Fruit fly (Drosophila melanogaster) whole organism, embryonic: ENCODE measurements around the gene CG10660.
A peak's percentile ranks its signal among the peaks of the same experiment; 100 is the strongest.

ENCODE experiments used
- Ada2b ChIP-seq: fragments of 200-800 bp; sonication (Bioruptor generic); IDR thresholded peaks from 2 replicates; pipeline ENCODE4 v1.3.6; 2022; ENCODE audit warnings: missing biosample characterization, missing genetic modification characterization
- CG10321 ChIP-seq: fragments of 200-800 bp; sonication (Bioruptor generic); IDR thresholded peaks from 2 replicates; pipeline ENCODE4 v1.3.6; 2022; ENCODE audit warnings: missing biosample characterization, missing genetic modification characterization
- CG11696 ChIP-seq: fragments of 200-800 bp; sonication (Bioruptor generic); IDR thresholded peaks from 2 replicates; pipeline ENCODE4 v1.3.6; 2022; ENCODE audit warnings: missing biosample characterization, missing genetic modification characterization
- CG12071 ChIP-seq: fragments of 200-800 bp; sonication (Bioruptor generic); optimal IDR thresholded peaks from 3 replicates; lab custom pipeline; 2018; ENCODE audit warnings: missing biosample characterization, mild to moderate bottlenecking, missing genetic modification characterization
- CG12104 ChIP-seq: fragments of 200-800 bp; sonication (Bioruptor generic); optimal IDR thresholded peaks from 3 replicates; lab custom pipeline; 2016; ENCODE audit warnings: missing biosample characterization, missing genetic modification characterization
- CG12155 ChIP-seq: fragments of 200-800 bp; sonication (Bioruptor generic); optimal IDR thresholded peaks from 3 replicates; lab custom pipeline; 2016; ENCODE audit warnings: missing biosample characterization, missing genetic modification characterization
- CG14050 ChIP-seq: fragments of 200-800 bp; sonication (Bioruptor generic); IDR thresholded peaks from 3 replicates; pipeline ENCODE4 v1.3.6; 2022; ENCODE audit warnings: missing biosample characterization, missing genetic modification characterization
- CG15514 ChIP-seq: fragments of 200-800 bp; sonication (Bioruptor generic); optimal IDR thresholded peaks from 3 replicates; lab custom pipeline; 2017; ENCODE audit warnings: missing biosample characterization, missing genetic modification characterization, mild to moderate bottlenecking, moderate library complexity, missing genetic modification reagents
- CG17361 ChIP-seq: fragments of 200-800 bp; sonication (Bioruptor generic); IDR thresholded peaks from 3 replicates; pipeline ENCODE4 v1.3.6; 2022; ENCODE audit warnings: missing biosample characterization, missing genetic modification characterization
- CG18262 ChIP-seq: fragments of 200-800 bp; optimal IDR thresholded peaks from 3 replicates; lab custom pipeline; 2019; ENCODE audit warnings: missing biosample characterization, mild to moderate bottlenecking, missing genetic modification characterization, moderate library complexity
- CG2678 ChIP-seq: fragments of 200-800 bp; sonication (Bioruptor generic); optimal IDR thresholded peaks from 3 replicates; lab custom pipeline; 2019; ENCODE audit warnings: missing biosample characterization, mild to moderate bottlenecking, missing genetic modification characterization, moderate library complexity
- CG34376 ChIP-seq: fragments of 200-800 bp; sonication (Bioruptor generic); optimal IDR thresholded peaks from 2 replicates; lab custom pipeline; 2018; ENCODE audit warnings: missing biosample characterization, mild to moderate bottlenecking, missing genetic modification characterization
- CG3995 ChIP-seq: fragments of 200-800 bp; sonication (Bioruptor generic); optimal IDR thresholded peaks from 3 replicates; lab custom pipeline; 2016; ENCODE audit warnings: missing biosample characterization, missing genetic modification characterization
- CG6689 ChIP-seq: fragments of 200-800 bp; sonication (Bioruptor generic); IDR thresholded peaks from 2 replicates; pipeline ENCODE4 v1.3.6; 2022; ENCODE audit warnings: missing biosample characterization, missing genetic modification characterization
- CG7839 ChIP-seq: fragments of 200-800 bp; sonication (Bioruptor generic); optimal IDR thresholded peaks from 3 replicates; lab custom pipeline; 2018; ENCODE audit warnings: missing biosample characterization, mild to moderate bottlenecking, missing genetic modification characterization, moderate library complexity
- CG8089 ChIP-seq: fragments of 200-800 bp; sonication (Bioruptor generic); optimal IDR thresholded peaks from 3 replicates; lab custom pipeline; 2016; ENCODE audit warnings: missing biosample characterization, missing genetic modification characterization
- CG8290 ChIP-seq, 3 experiments: fragments of 200-800 bp; sonication (Bioruptor generic); optimal IDR thresholded peaks; 2 replicates each; lab custom pipeline; 2016 to 2019; ENCODE audit warnings: missing biosample characterization in 3 of 3, missing genetic modification characterization in 3 of 3, mild to moderate bottlenecking in 2 of 3, moderate library complexity in 1 of 3
- CG8388 ChIP-seq: fragments of 200-800 bp; sonication (Bioruptor generic); optimal IDR thresholded peaks from 2 replicates; lab custom pipeline; 2019; ENCODE audit warnings: missing biosample characterization, mild to moderate bottlenecking, missing genetic modification characterization, moderate library complexity
- CG8924 ChIP-seq: fragments of 200-800 bp; optimal IDR thresholded peaks from 3 replicates; lab custom pipeline; 2019; ENCODE audit warnings: missing biosample characterization, mild to moderate bottlenecking, missing genetic modification characterization, moderate library complexity
- CG9215 ChIP-seq: fragments of 200-800 bp; sonication (Bioruptor generic); IDR thresholded peaks from 2 replicates; pipeline ENCODE4 v1.3.6; 2022; ENCODE audit warnings: missing biosample characterization, missing genetic modification characterization
- D ChIP-seq, 2 experiments: fragments of 200-800 bp in 1 of 2; fragments of >200 bp in 1 of 2; sonication (Bioruptor generic) in 1 of 2; optimal IDR thresholded peaks; 2 replicates in 1 of 2; 3 replicates in 1 of 2; lab custom pipeline; 2017; ENCODE audit warnings: mild to moderate bottlenecking in 1 of 2, missing biosample characterization in 1 of 2, missing genetic modification characterization in 1 of 2, missing genetic modification reagents in 1 of 2
- Deaf1 ChIP-seq: fragments of 200-800 bp; optimal IDR thresholded peaks from 3 replicates; lab custom pipeline; 2019; ENCODE audit warnings: missing biosample characterization, mild to moderate bottlenecking, missing genetic modification characterization, moderate library complexity
- Dp ChIP-seq: fragments of 200-800 bp; sonication (Bioruptor generic); optimal IDR thresholded peaks from 2 replicates; lab custom pipeline; 2018; ENCODE audit warnings: missing biosample characterization, mild to moderate bottlenecking, missing genetic modification characterization, moderate library complexity
- E2f2 ChIP-seq: fragments of 200-800 bp; sonication (Bioruptor generic); IDR thresholded peaks from 2 replicates; pipeline ENCODE4 v1.3.6; 2022; ENCODE audit warnings: missing biosample characterization, missing genetic modification characterization
- Ets65A ChIP-seq: fragments of 200-800 bp; sonication (Bioruptor generic); peaks from one replicate; lab custom pipeline; 2016; ENCODE audit warnings: missing biosample characterization, missing genetic modification characterization
- GATAe ChIP-seq: fragments of 200-800 bp; sonication (Bioruptor generic); conservative IDR thresholded peaks from 2 replicates; pipeline ENCODE4 v1.3.6; 2022; ENCODE audit warnings: missing biosample characterization, missing genetic modification characterization
- HLH54F ChIP-seq: fragments of 200-800 bp; sonication (Bioruptor generic); optimal IDR thresholded peaks from 3 replicates; lab custom pipeline; 2016; ENCODE audit warnings: missing biosample characterization, missing genetic modification characterization
- HmgZ ChIP-seq: fragments of 200-800 bp; sonication (Bioruptor generic); optimal IDR thresholded peaks from 2 replicates; lab custom pipeline; 2018; ENCODE audit warnings: missing biosample characterization, mild to moderate bottlenecking, missing genetic modification characterization
- PHDP ChIP-seq: fragments of 200-800 bp; sonication (Bioruptor generic); optimal IDR thresholded peaks from 3 replicates; lab custom pipeline; 2018; ENCODE audit warnings: missing biosample characterization, mild to moderate bottlenecking, missing genetic modification characterization, moderate library complexity
- Ptx1 ChIP-seq: fragments of 200-800 bp; sonication (Bioruptor generic); IDR thresholded peaks from 2 replicates; pipeline ENCODE4 v1.3.6; 2022; ENCODE audit warnings: missing biosample characterization, missing genetic modification characterization
- Stat92E ChIP-seq, 3 experiments: fragments of >200 bp in 2 of 3; fragments of 200-800 bp in 1 of 3; sonication (Bioruptor generic) in 1 of 3; optimal IDR thresholded peaks; 2 replicates each; lab custom pipeline; 2017 to 2019; ENCODE audit warnings: missing biosample characterization in 3 of 3, missing genetic modification characterization in 3 of 3, mild to moderate bottlenecking in 1 of 3, moderate library complexity in 1 of 3
- Taf1 ChIP-seq: fragments of 200-800 bp; sonication (Bioruptor generic); IDR thresholded peaks from 2 replicates; pipeline ENCODE4 v1.3.6; 2022; ENCODE audit warnings: missing biosample characterization, missing genetic modification characterization
- bowl ChIP-seq: fragments of 200-800 bp; sonication (Bioruptor generic); IDR thresholded peaks from 2 replicates; pipeline ENCODE4 v1.3.6; 2022; ENCODE audit warnings: missing biosample characterization, missing genetic modification characterization
- corto ChIP-seq: fragments of 200-800 bp; sonication (Bioruptor generic); optimal IDR thresholded peaks from 2 replicates; lab custom pipeline; 2016; ENCODE audit warnings: missing biosample characterization, mild to moderate bottlenecking, missing genetic modification characterization, moderate library complexity
- dmrt99B ChIP-seq: fragments of 200-800 bp; sonication (Bioruptor generic); optimal IDR thresholded peaks from 2 replicates; lab custom pipeline; 2018; ENCODE audit warnings: missing biosample characterization, mild to moderate bottlenecking, missing genetic modification characterization, moderate library complexity
- exex ChIP-seq: fragments of 200-800 bp; sonication (Bioruptor generic); optimal IDR thresholded peaks from 4 replicates; lab custom pipeline; 2018; ENCODE audit warnings: missing biosample characterization, mild to moderate bottlenecking, missing genetic modification characterization, moderate library complexity
- fd64A ChIP-seq: fragments of 200-800 bp; sonication (Bioruptor generic); optimal IDR thresholded peaks from 3 replicates; lab custom pipeline; 2018; ENCODE audit warnings: missing biosample characterization, mild to moderate bottlenecking, missing genetic modification characterization
- gem ChIP-seq: fragments of 200-800 bp; sonication (Bioruptor generic); optimal IDR thresholded peaks from 2 replicates; lab custom pipeline; 2019; ENCODE audit warnings: missing biosample characterization, mild to moderate bottlenecking, missing genetic modification characterization, moderate library complexity
- gsb ChIP-seq: fragments of 200-800 bp; sonication (Bioruptor generic); IDR thresholded peaks from 2 replicates; pipeline ENCODE4 v1.3.6; 2022; ENCODE audit warnings: missing biosample characterization, missing genetic modification characterization
- gt ChIP-seq: fragments of 200-800 bp; sonication (Bioruptor generic); IDR thresholded peaks from 2 replicates; pipeline ENCODE4 v1.3.6; 2022; ENCODE audit warnings: missing biosample characterization, missing genetic modification characterization
- jumu ChIP-seq: fragments of 200-800 bp; sonication (Bioruptor generic); optimal IDR thresholded peaks from 3 replicates; lab custom pipeline; 2016; ENCODE audit warnings: missing biosample characterization, missing genetic modification characterization
- luna ChIP-seq: fragments of 200-800 bp; sonication (Bioruptor generic); optimal IDR thresholded peaks from 2 replicates; lab custom pipeline; 2016; ENCODE audit warnings: missing biosample characterization, missing genetic modification characterization
- pb ChIP-seq: fragments of 200-800 bp; sonication (Bioruptor generic); optimal IDR thresholded peaks from 3 replicates; lab custom pipeline; 2016; ENCODE audit warnings: missing biosample characterization, missing genetic modification characterization
- rib ChIP-seq: fragments of 200-800 bp; sonication (Bioruptor generic); IDR thresholded peaks from 2 replicates; pipeline ENCODE4 v1.3.6; 2022; ENCODE audit warnings: missing biosample characterization, missing genetic modification characterization
- schlank ChIP-seq: fragments of 200-800 bp; sonication (Bioruptor generic); optimal IDR thresholded peaks from 2 replicates; lab custom pipeline; 2018; ENCODE audit warnings: missing biosample characterization, mild to moderate bottlenecking, missing genetic modification characterization
- sens ChIP-seq: fragments of 200-800 bp; sonication (Bioruptor generic); peaks from one replicate; lab custom pipeline; 2016; ENCODE audit warnings: missing biosample characterization, missing genetic modification characterization
- slp2 ChIP-seq: fragments of 200-800 bp; sonication (Bioruptor generic); optimal IDR thresholded peaks from 2 replicates; lab custom pipeline; 2016; ENCODE audit warnings: missing biosample characterization, missing genetic modification characterization
- sug ChIP-seq: fragments of 200-800 bp; optimal IDR thresholded peaks from 2 replicates; lab custom pipeline; 2019; ENCODE audit warnings: missing biosample characterization, mild to moderate bottlenecking, missing genetic modification characterization, moderate library complexity
- tap ChIP-seq: fragments of 200-800 bp; optimal IDR thresholded peaks from 3 replicates; lab custom pipeline; 2019; ENCODE audit warnings: missing biosample characterization, mild to moderate bottlenecking, missing genetic modification characterization, moderate library complexity
- twi ChIP-seq: fragments of 200-800 bp; optimal IDR thresholded peaks from 2 replicates; lab custom pipeline; 2019; ENCODE audit warnings: missing biosample characterization, mild to moderate bottlenecking, missing genetic modification characterization, moderate library complexity
- unc-4 ChIP-seq: fragments of 200-800 bp; sonication (Bioruptor generic); IDR thresholded peaks from 2 replicates; pipeline ENCODE4 v1.3.6; 2022; ENCODE audit warnings: missing biosample characterization, missing genetic modification characterization; ENCODE audit not compliant: partially characterized antibody

CG10660 gene

DNA sequence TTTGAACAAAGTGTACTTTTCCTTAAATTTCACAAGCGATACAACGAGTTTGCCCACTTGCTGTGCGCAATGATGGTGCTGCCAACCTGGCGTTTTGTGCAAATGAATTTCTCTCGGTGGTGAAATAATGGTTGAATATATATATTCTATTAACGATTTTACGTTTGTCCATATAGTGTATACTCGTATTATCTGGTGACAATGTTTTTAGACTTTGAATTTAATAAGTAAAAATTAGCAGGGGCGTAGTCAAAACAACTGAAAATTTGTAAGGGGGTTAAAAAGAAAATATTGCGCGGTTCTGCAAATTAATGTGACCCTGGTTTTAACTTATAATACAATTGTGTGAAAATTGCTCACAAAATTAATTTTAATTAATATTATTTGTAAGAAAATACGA, 33.5 kb upstream of the CG10660 start, which contains the start of the genes ver and Gcn5 (continued):
- TF ChIP-seq rib (GFP tag; lab: Robert Waterston, UW), result peak; percentile 84
- TF ChIP-seq twi (tag; lab: Kevin White, UChicago), result peak; percentile 73
- peak; percentile 89 for TF ChIP-seq CG12155 (GFP tag; lab: Kevin White, UChicago)
- TF ChIP-seq CG12104 (GFP tag; lab: Kevin White, UChicago), result peak; percentile 87
- TF ChIP-seq CG10321, result peak; percentile 72
- TF ChIP-seq HLH54F (GFP tag; lab: Kevin White, UChicago), result peak; percentile 89
- TF ChIP-seq CG9215, result peak; percentile 85
- peak; percentile 77 for TF ChIP-seq gt
- TF ChIP-seq CG18262 (tag; lab: Kevin White, UChicago), result peak; percentile 90
- TF ChIP-seq dmrt99B (tag; lab: Kevin White, UChicago), result peak; percentile 91
- TF ChIP-seq Taf1 (GFP tag; lab: Robert Waterston, UW), result peak; percentile 81
- TF ChIP-seq E2f2 (GFP tag; lab: Robert Waterston, UW), result peak; percentile 82
- peak; percentile 92 for TF ChIP-seq Ada2b
- TF ChIP-seq CG6689 (GFP tag; lab: Robert Waterston, UW), result peak; percentile 95
- TF ChIP-seq slp2, result peak; percentile 66
- TF ChIP-seq Ptx1 (GFP tag; lab: Robert Waterston, UW), result peak; percentile 95
- TF ChIP-seq CG8924 (tag; lab: Kevin White, UChicago), result peak; percentile 92
- TF ChIP-seq CG7839 (tag; lab: Kevin White, UChicago), result peak; percentile 93
- peak; percentile 25 for TF ChIP-seq fd64A
- peak in 1 of 3 experiments; percentile 15 for TF ChIP-seq Stat92E (GFP tag; optimal IDR thresholded peaks at IDR 0.05; lab: Kevin White, UChicago)
- peak; percentile 78 for TF ChIP-seq jumu (GFP tag; lab: Kevin White, UChicago)
- peak; percentile 94 for TF ChIP-seq PHDP
- TF ChIP-seq bowl (GFP tag; lab: Robert Waterston, UW), result peak; percentile 76
- peak; percentile 95 for TF ChIP-seq CG17361
- peak; percentile 82 for TF ChIP-seq luna (GFP tag; lab: Kevin White, UChicago)
- TF ChIP-seq tap (tag; lab: Kevin White, UChicago), result peak; percentile 88
- peak; percentile 69 for TF ChIP-seq CG8290 (GFP tag; optimal IDR thresholded peaks at IDR 0.05; lab: Kevin White, UChicago)
- peak; percentile 52 to 83 for TF ChIP-seq CG8290 (tag; optimal IDR thresholded peaks at IDR 0.05; lab: Kevin White, UChicago)
- peak; percentile 85 for TF ChIP-seq CG11696 (GFP tag; lab: Robert Waterston, UW)
- TF ChIP-seq unc-4 (GFP tag; lab: Robert Waterston, UW), result no peak
- peak; percentile 79 for TF ChIP-seq CG8388 (GFP tag; lab: Kevin White, UChicago)
- TF ChIP-seq Dp (GFP tag; lab: Kevin White, UChicago), result peak; percentile 58
- TF ChIP-seq CG12071, result peak; percentile 80
- peak; percentile 88 for TF ChIP-seq gsb (GFP tag; lab: Robert Waterston, UW)
- peak; percentile 95 for TF ChIP-seq CG2678
- peak; percentile 66 for TF ChIP-seq CG3995
- TF ChIP-seq CG8089, result peak; percentile 70
- peak; percentile 30 for TF ChIP-seq pb (GFP tag; lab: Kevin White, UChicago)
- peak; percentile 91 for TF ChIP-seq CG15514

DNA sequence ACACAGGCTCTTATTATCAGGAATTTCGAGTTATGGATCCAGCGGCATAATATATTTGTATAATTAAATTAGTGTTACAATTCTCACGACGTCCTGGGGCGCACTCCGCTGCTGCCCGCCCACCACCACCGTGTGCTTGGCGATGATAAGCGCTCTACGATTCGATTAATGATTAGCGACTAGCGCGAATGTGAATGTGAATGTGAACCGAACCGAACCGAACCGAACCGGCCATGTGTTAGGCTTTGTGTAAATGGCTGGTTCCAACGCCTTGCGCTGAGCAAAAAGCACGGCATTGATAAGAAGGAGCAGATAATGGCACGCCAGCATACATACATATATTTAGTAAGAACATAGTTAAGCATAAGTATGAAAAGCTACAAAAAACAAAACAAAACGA, 28.8 kb upstream of the CG10660 start:
- 0 out of 2 replicates have a peak, but pooled peaks have one; percentile 24 for TF ChIP-seq GATAe
- peak; percentile 17 for TF ChIP-seq HmgZ (tag; lab: Kevin White, UChicago)
- no peak for TF ChIP-seq Ets65A (GFP tag; lab: Kevin White, UChicago)
- TF ChIP-seq sens (GFP tag; lab: Kevin White, UChicago), result peak; percentile 14
- peak; percentile 62 for TF ChIP-seq CG34376 (GFP tag; lab: Kevin White, UChicago)
- TF ChIP-seq Deaf1 (tag; lab: Kevin White, UChicago), result peak; percentile 64
- TF ChIP-seq gem, result peak; percentile 45
- TF ChIP-seq corto, result no peak
- peak; percentile 67 for TF ChIP-seq sug
- TF ChIP-seq schlank, result no peak
- peak; percentile 72 for TF ChIP-seq exex (tag; lab: Kevin White, UChicago)
- TF ChIP-seq CG14050 (GFP tag; lab: Robert Waterston, UW), result peak; percentile 50; the same call in 2 of the 3 replicates
- TF ChIP-seq D (optimal IDR thresholded peaks at IDR 0.05; lab: Kevin White, UChicago), result no peak
- no peak for TF ChIP-seq D (GFP tag; optimal IDR thresholded peaks at IDR 0.05; lab: Kevin White, UChicago)
- TF ChIP-seq CG15514, result peak; percentile 81
